Worm (Caenorhabditis elegans): Measurements from ENCODE around the gene C02B8.3.

The C02B8.3 gene

ce11 chrX:8157132-8157531 lies 17.9 kb downstream of the C02B8.3 start:
- TF ChIP-seq klf-2 (GFP tag; conservative IDR thresholded peaks at IDR 0.05) (no peak), ztf-29 (GFP tag; IDR thresholded peaks at IDR 0.05) (peak; percentile 93), flt-1 (GFP tag; IDR thresholded peaks at IDR 0.05) (peak; percentile 85)

- TF ChIP-seq klf-2 (GFP tag; conservative IDR thresholded peaks at IDR 0.05) (0 out of 2 replicates have a peak, but pooled peaks have one; percentile 36), cog-1 (tag; optimal IDR thresholded peaks at IDR 0.05) (peak; percentile 15), med-1 (GFP tag; optimal IDR thresholded peaks at IDR 0.05; ENCODE audit: insufficient read depth) (no peak), ztf-23 (GFP tag; IDR thresholded peaks at IDR 0.05) (0 out of 2 replicates have a peak, but pooled peaks have one; percentile 33), T22C8.4 (GFP tag; IDR thresholded peaks at IDR 0.05) (no peak), tab-1 (GFP tag; IDR thresholded peaks at IDR 0.05) (no peak)
Measured at ce11 chrX:8158975-8159813, 19.9 kb downstream of the C02B8.3 start, which contains the start of gene hil-3. hil-3 (plus strand) TSS chrX:8159169.

ce11 chrX:8160016-8160415 lies 20.8 kb downstream of the C02B8.3 start:
- TF ChIP-seq T22C8.4 (GFP tag; IDR thresholded peaks at IDR 0.05) (no peak), flt-1 (GFP tag; IDR thresholded peaks at IDR 0.05) (0 out of 2 replicates have a peak, but pooled peaks have one; percentile 22), ztf-23 (GFP tag; IDR thresholded peaks at IDR 0.05) (no peak), cog-1 (tag; optimal IDR thresholded peaks at IDR 0.05) (no peak), klf-2 (GFP tag; conservative IDR thresholded peaks at IDR 0.05) (no peak), ref-1 (GFP tag; conservative IDR thresholded peaks at IDR 0.05) (no peak)

- TF ChIP-seq flt-1 (GFP tag; IDR thresholded peaks at IDR 0.05) = no peak
- TF ChIP-seq cog-1 (tag; optimal IDR thresholded peaks at IDR 0.05) = no peak
- TF ChIP-seq klf-2 (GFP tag; conservative IDR thresholded peaks at IDR 0.05) = no peak
- no peak for TF ChIP-seq T22C8.4 (GFP tag; IDR thresholded peaks at IDR 0.05)
Measured at ce11 chrX:8162793-8163192, 23.5 kb downstream of the C02B8.3 start, which contains the start of gene F22F1.3. F22F1.3 (minus strand) TSS chrX:8163073.

ce11 chrX:8163555-8163954 lies 24.3 kb downstream of the C02B8.3 start:
- TF ChIP-seq ztf-23 (GFP tag; IDR thresholded peaks at IDR 0.05) (0 out of 2 replicates have a peak, but pooled peaks have one; percentile 8), med-1 (GFP tag; optimal IDR thresholded peaks at IDR 0.05; ENCODE audit: insufficient read depth) (no peak), flt-1 (GFP tag; IDR thresholded peaks at IDR 0.05) (peak; percentile 26; the same call in 1 of the 2 replicates), ref-1 (GFP tag; conservative IDR thresholded peaks at IDR 0.05) (no peak), cog-1 (tag; optimal IDR thresholded peaks at IDR 0.05) (no peak), T22C8.4 (GFP tag; IDR thresholded peaks at IDR 0.05) (0 out of 2 replicates have a peak, but pooled peaks have one; percentile 26)

ce11 chrX:8169534-8169933 lies 30.3 kb downstream of the C02B8.3 start, which contains the start of gene C17H11.2:
C17H11.2 (plus strand) TSS chrX:8169930.
- TF ChIP-seq ztf-23 (GFP tag; IDR thresholded peaks at IDR 0.05) (no peak), ztf-29 (GFP tag; IDR thresholded peaks at IDR 0.05) (no peak), klf-2 (GFP tag; conservative IDR thresholded peaks at IDR 0.05) (no peak), ref-1 (GFP tag; conservative IDR thresholded peaks at IDR 0.05) (no peak), flt-1 (GFP tag; IDR thresholded peaks at IDR 0.05) (no peak), T22C8.4 (GFP tag; IDR thresholded peaks at IDR 0.05) (no peak), cog-1 (tag; optimal IDR thresholded peaks at IDR 0.05) (no peak), med-1 (GFP tag; optimal IDR thresholded peaks at IDR 0.05; ENCODE audit: insufficient read depth) (no peak), tab-1 (GFP tag; IDR thresholded peaks at IDR 0.05) (no peak)

ce11 chrX:8173610-8174009 lies 34.4 kb downstream of the C02B8.3 start, which contains the start of gene C17H11.1:
C17H11.1 (plus strand) TSS chrX:8173910.
- no peak for TF ChIP-seq flt-1 (GFP tag; IDR thresholded peaks at IDR 0.05)
- no peak for TF ChIP-seq klf-2 (GFP tag; conservative IDR thresholded peaks at IDR 0.05)
- no peak for TF ChIP-seq ztf-23 (GFP tag; IDR thresholded peaks at IDR 0.05)
- TF ChIP-seq cog-1 (tag; optimal IDR thresholded peaks at IDR 0.05) = no peak
- no peak for TF ChIP-seq ref-1 (GFP tag; conservative IDR thresholded peaks at IDR 0.05)
- no peak for TF ChIP-seq med-1 (GFP tag; optimal IDR thresholded peaks at IDR 0.05; ENCODE audit: insufficient read depth)

ce11 chrX:8181590-8182311 lies 42.5 kb downstream of the C02B8.3 start, which contains the start of gene C17H11.4:
C17H11.4 (minus strand) TSS chrX:8181640.
- TF ChIP-seq ref-1 (GFP tag; conservative IDR thresholded peaks at IDR 0.05) (peak; percentile 34; the same call in 1 of the 2 replicates), ztf-23 (GFP tag; IDR thresholded peaks at IDR 0.05) (peak; percentile 79), flt-1 (GFP tag; IDR thresholded peaks at IDR 0.05) (peak; percentile 86), tab-1 (GFP tag; IDR thresholded peaks at IDR 0.05) (peak; percentile 75; the same call in 1 of the 2 replicates), T22C8.4 (GFP tag; IDR thresholded peaks at IDR 0.05) (0 out of 2 replicates have a peak, but pooled peaks have one; percentile 10), klf-2 (GFP tag; conservative IDR thresholded peaks at IDR 0.05) (peak; percentile 67; the same call in 1 of the 2 replicates)

- TF ChIP-seq tab-1 (GFP tag; IDR thresholded peaks at IDR 0.05) = no peak
- TF ChIP-seq T22C8.4 (GFP tag; IDR thresholded peaks at IDR 0.05) = no peak
Measured at ce11 chrX:8185037-8185436, 45.8 kb downstream of the C02B8.3 start, which contains the start of gene C17H11.5. C17H11.5 (minus strand) TSS chrX:8185137.
